Worm (Caenorhabditis elegans) whole organism, mixed stage, embryonic: Measurements from ENCODE around the gene F10A3.17.

Source experiments
- drap-1 ChIP-seq: fragments of 200-800 bp; sonication (Bioruptor generic); optimal IDR thresholded peaks from 3 replicates; lab custom pipeline; 2018; ENCODE audit warnings: mild to moderate bottlenecking, missing genetic modification characterization, missing compliant biosample characterization
- elt-1 ChIP-seq: sonication (generic microtip); optimal IDR thresholded peaks from 2 replicates; lab custom pipeline; 2017; ENCODE audit warnings: missing genetic modification characterization, mild to moderate bottlenecking, missing compliant biosample characterization, antibody characterized with exemption, moderate library complexity, borderline replicate concordance; ENCODE audit not compliant: insufficient read depth
- lin-13 ChIP-seq: fragments of 150-350 bp; optimal IDR thresholded peaks from 2 replicates; lab custom pipeline; 2014; ENCODE audit warnings: missing biosample characterization, missing genetic modification characterization
- mab-5 ChIP-seq: fragments of 150-350 bp; optimal IDR thresholded peaks from 2 replicates; lab custom pipeline; 2014; ENCODE audit warnings: missing biosample characterization, missing genetic modification characterization
- nhr-28 ChIP-seq: fragments of 150-350 bp; optimal IDR thresholded peaks from 2 replicates; lab custom pipeline; 2014; ENCODE audit warnings: missing biosample characterization, missing genetic modification characterization
- snpc-4 ChIP-seq: fragments of 150-350 bp; optimal IDR thresholded peaks from 2 replicates; lab custom pipeline; 2014; ENCODE audit warnings: missing biosample characterization, missing genetic modification characterization
- unc-62 ChIP-seq: fragments of 150-350 bp; optimal IDR thresholded peaks from 2 replicates; lab custom pipeline; 2014; ENCODE audit warnings: missing biosample characterization, missing genetic modification reagents, missing genetic modification characterization
- zip-8 ChIP-seq: fragments of 150-350 bp; optimal IDR thresholded peaks from 2 replicates; lab custom pipeline; 2014; ENCODE audit warnings: missing biosample characterization, missing genetic modification characterization
- ztf-11 ChIP-seq: fragments of 150-350 bp; optimal IDR thresholded peaks from 2 replicates; lab custom pipeline; 2014; ENCODE audit warnings: missing biosample characterization, missing genetic modification characterization

ce11 chrV:16142371-16142770 lies 17.1 kb downstream of the F10A3.17 start, which contains the start of gene fbxa-18:
- TF ChIP-seq snpc-4 = no peak
- no peak for TF ChIP-seq nhr-28 (tag; lab: Kevin White, UChicago)
- TF ChIP-seq mab-5 = no peak
- TF ChIP-seq unc-62 (GFP tag; lab: Kevin White, UChicago) = no peak
- TF ChIP-seq zip-8 (tag; lab: Kevin White, UChicago) = no peak
- TF ChIP-seq ztf-11 (tag; lab: Kevin White, UChicago) = no peak
- no peak for TF ChIP-seq lin-13 (tag; lab: Kevin White, UChicago)
- TF ChIP-seq elt-1 (tag; lab: Kevin White, UChicago) = no peak
- TF ChIP-seq drap-1 (GFP tag; lab: Kevin White, UChicago) = no peak
